Fruit fly (Drosophila melanogaster) whole organism, embryonic: ENCODE measurements around the gene brv3.

Experiments
- Atf6 ChIP-seq: fragments of 200-800 bp; sonication (Bioruptor generic); IDR thresholded peaks from 2 replicates; pipeline ENCODE4 v1.3.6; 2022; ENCODE audit warnings: missing biosample characterization, missing genetic modification characterization
- Bdp1 ChIP-seq: fragments of 200-800 bp; sonication (Bioruptor generic); optimal IDR thresholded peaks from 3 replicates; lab custom pipeline; 2016; ENCODE audit warnings: missing biosample characterization, missing genetic modification characterization
- BtbVII ChIP-seq: fragments of 200-800 bp; sonication (Bioruptor generic); optimal IDR thresholded peaks from 3 replicates; lab custom pipeline; 2017; ENCODE audit warnings: missing biosample characterization, mild to moderate bottlenecking, missing genetic modification characterization
- CG10543 ChIP-seq: fragments of 200-800 bp; sonication (Bioruptor generic); optimal IDR thresholded peaks from 3 replicates; lab custom pipeline; 2017; ENCODE audit warnings: missing biosample characterization, mild to moderate bottlenecking, missing genetic modification characterization, moderate library complexity
- CG12155 ChIP-seq: fragments of 200-800 bp; sonication (Bioruptor generic); optimal IDR thresholded peaks from 3 replicates; lab custom pipeline; 2016; ENCODE audit warnings: missing biosample characterization, missing genetic modification characterization
- CG12219 ChIP-seq: fragments of 200-800 bp; sonication (Bioruptor generic); optimal IDR thresholded peaks from 3 replicates; lab custom pipeline; 2018; ENCODE audit warnings: missing biosample characterization, mild to moderate bottlenecking, missing genetic modification characterization
- CG12942 ChIP-seq: fragments of 200-800 bp; sonication (Bioruptor generic); optimal IDR thresholded peaks from 3 replicates; lab custom pipeline; 2016; ENCODE audit warnings: missing biosample characterization, missing genetic modification characterization
- CG13287 ChIP-seq: fragments of 200-800 bp; sonication (Bioruptor generic); IDR thresholded peaks from 2 replicates; pipeline ENCODE4 v1.3.6; 2022; ENCODE audit warnings: missing biosample characterization, missing genetic modification characterization; ENCODE audit not compliant: partially characterized antibody
- CG14710 ChIP-seq: fragments of 200-800 bp; sonication (Bioruptor generic); optimal IDR thresholded peaks from 3 replicates; lab custom pipeline; 2019; ENCODE audit warnings: missing biosample characterization, mild to moderate bottlenecking, missing genetic modification characterization, moderate library complexity
- CG14965 ChIP-seq: fragments of 200-800 bp; sonication (Bioruptor generic); optimal IDR thresholded peaks from 2 replicates; lab custom pipeline; 2016; ENCODE audit warnings: missing biosample characterization, missing genetic modification characterization, borderline replicate concordance
- CG15011 ChIP-seq: fragments of 200-800 bp; sonication (Bioruptor generic); optimal IDR thresholded peaks from 3 replicates; lab custom pipeline; 2018; ENCODE audit warnings: missing biosample characterization, mild to moderate bottlenecking, missing genetic modification characterization
- CG15601 ChIP-seq: fragments of 200-800 bp; sonication (Bioruptor generic); optimal IDR thresholded peaks from 3 replicates; lab custom pipeline; 2019; ENCODE audit warnings: missing biosample characterization, mild to moderate bottlenecking, missing genetic modification characterization, moderate library complexity
- CG17385 ChIP-seq: fragments of 200-800 bp; sonication (Bioruptor generic); optimal IDR thresholded peaks from 3 replicates; lab custom pipeline; 2018; ENCODE audit warnings: missing biosample characterization, mild to moderate bottlenecking, missing genetic modification characterization
- CG18011 ChIP-seq: fragments of 200-800 bp; sonication (Bioruptor generic); optimal IDR thresholded peaks from 2 replicates; lab custom pipeline; 2017; ENCODE audit warnings: missing biosample characterization, missing genetic modification characterization, mild to moderate bottlenecking, moderate library complexity, missing genotype
- CG30431 ChIP-seq: fragments of 200-800 bp; sonication (Bioruptor generic); optimal IDR thresholded peaks from 2 replicates; lab custom pipeline; 2017; ENCODE audit warnings: missing biosample characterization, missing genetic modification characterization
- CG32772 ChIP-seq: fragments of 200-800 bp; sonication (Bioruptor generic); IDR thresholded peaks from 2 replicates; pipeline ENCODE4 v1.3.6; 2022; ENCODE audit warnings: missing biosample characterization, missing genetic modification characterization
- CG34224 ChIP-seq: fragments of 200-800 bp; sonication (Bioruptor generic); IDR thresholded peaks from 3 replicates; pipeline ENCODE4 v1.3.6; 2022; ENCODE audit warnings: missing biosample characterization, missing genetic modification characterization; ENCODE audit not compliant: partially characterized antibody
- CG43689 ChIP-seq: fragments of 200-800 bp; sonication (Bioruptor generic); IDR thresholded peaks from 2 replicates; pipeline ENCODE4 v1.3.6; 2022; ENCODE audit warnings: missing biosample characterization, missing genetic modification characterization
- CG4854 ChIP-seq: fragments of 200-800 bp; sonication (Bioruptor generic); optimal IDR thresholded peaks from 2 replicates; lab custom pipeline; 2016; ENCODE audit warnings: missing biosample characterization, missing genetic modification characterization, inconsistent platforms
- CG6175 ChIP-seq: fragments of 200-800 bp; sonication (Bioruptor generic); IDR thresholded peaks from 3 replicates; pipeline ENCODE4 v1.3.6; 2022; ENCODE audit warnings: missing biosample characterization, missing genetic modification characterization
- CG6654 ChIP-seq: fragments of 200-800 bp; sonication (Bioruptor generic); optimal IDR thresholded peaks from 2 replicates; lab custom pipeline; 2017; ENCODE audit warnings: missing biosample characterization, mild to moderate bottlenecking, missing genetic modification characterization
- CG7271 ChIP-seq: fragments of 200-800 bp; sonication (Bioruptor generic); optimal IDR thresholded peaks from 2 replicates; lab custom pipeline; 2018; ENCODE audit warnings: missing biosample characterization, mild to moderate bottlenecking, missing genetic modification characterization, moderate library complexity
- CG9727 ChIP-seq: fragments of 200-800 bp; sonication (Bioruptor generic); optimal IDR thresholded peaks from 3 replicates; lab custom pipeline; 2017; ENCODE audit warnings: missing biosample characterization, mild to moderate bottlenecking, missing genetic modification characterization
- CHES-1-like ChIP-seq: fragments of 200-800 bp; sonication (Bioruptor generic); optimal IDR thresholded peaks from 2 replicates; lab custom pipeline; 2016; ENCODE audit warnings: missing biosample characterization, missing genetic modification characterization
- Chrac-16 ChIP-seq: fragments of 200-800 bp; sonication (Bioruptor generic); optimal IDR thresholded peaks from 3 replicates; lab custom pipeline; 2016; ENCODE audit warnings: missing biosample characterization, missing genetic modification characterization
- D ChIP-seq, 2 experiments: fragments of 200-800 bp in 1 of 2; fragments of >200 bp in 1 of 2; sonication (Bioruptor generic) in 1 of 2; optimal IDR thresholded peaks; 2 replicates in 1 of 2; 3 replicates in 1 of 2; lab custom pipeline; 2017; ENCODE audit warnings: mild to moderate bottlenecking in 1 of 2, missing biosample characterization in 1 of 2, missing genetic modification characterization in 1 of 2, missing genetic modification reagents in 1 of 2
- ERR ChIP-seq: fragments of 200-800 bp; sonication (Bioruptor generic); optimal IDR thresholded peaks from 2 replicates; lab custom pipeline; 2016; ENCODE audit warnings: missing biosample characterization, missing genetic modification characterization
- HLH3B ChIP-seq: fragments of 200-800 bp; sonication (Bioruptor generic); IDR thresholded peaks from 2 replicates; pipeline ENCODE4 v1.3.6; 2022; ENCODE audit warnings: missing biosample characterization, missing genetic modification characterization
- HLHmδ ChIP-seq: fragments of 200-800 bp; sonication (Bioruptor generic); optimal IDR thresholded peaks from 2 replicates; lab custom pipeline; 2018; ENCODE audit warnings: missing biosample characterization, mild to moderate bottlenecking, missing genetic modification characterization, moderate library complexity
- HmgZ ChIP-seq: fragments of 200-800 bp; sonication (Bioruptor generic); optimal IDR thresholded peaks from 2 replicates; lab custom pipeline; 2018; ENCODE audit warnings: missing biosample characterization, mild to moderate bottlenecking, missing genetic modification characterization
- Hr78 ChIP-seq, 2 experiments: fragments of 200-800 bp in 1 of 2; fragments of >200 bp in 1 of 2; sonication (Bioruptor generic) in 1 of 2; optimal IDR thresholded peaks; 2 replicates each; lab custom pipeline; 2017 to 2019; ENCODE audit warnings: missing biosample characterization in 2 of 2, missing genetic modification characterization in 2 of 2, mild to moderate bottlenecking in 1 of 2, moderate library complexity in 1 of 2
- aop ChIP-seq: fragments of 200-800 bp; sonication (Bioruptor generic); IDR thresholded peaks from 2 replicates; pipeline ENCODE4 v1.3.6; 2022; ENCODE audit warnings: missing biosample characterization, missing genetic modification characterization
- bigmax ChIP-seq: fragments of 200-800 bp; sonication (Bioruptor generic); optimal IDR thresholded peaks from 2 replicates; lab custom pipeline; 2018; ENCODE audit warnings: missing biosample characterization, mild to moderate bottlenecking, missing genetic modification characterization
- chn ChIP-seq: fragments of 200-800 bp; sonication (Bioruptor generic); optimal IDR thresholded peaks from 2 replicates; lab custom pipeline; 2016; ENCODE audit warnings: missing biosample characterization, missing genetic modification characterization
- esg ChIP-seq: fragments of 200-800 bp; sonication (Bioruptor generic); conservative IDR thresholded peaks from 2 replicates; pipeline ENCODE4 v1.3.6; 2022; ENCODE audit warnings: missing biosample characterization, missing genetic modification characterization
- ftz-f1 ChIP-seq: fragments of 200-800 bp; sonication (Bioruptor generic); optimal IDR thresholded peaks from 2 replicates; lab custom pipeline; 2016; ENCODE audit warnings: missing biosample characterization, missing genetic modification characterization
- jigr1 ChIP-seq: fragments of 200-800 bp; sonication (Bioruptor generic); IDR thresholded peaks from 3 replicates; pipeline ENCODE4 v1.3.6; 2022; ENCODE audit warnings: missing biosample characterization, missing genetic modification characterization
- klu ChIP-seq: fragments of 200-800 bp; sonication (Bioruptor generic); IDR thresholded peaks from 2 replicates; pipeline ENCODE4 v1.3.6; 2022; ENCODE audit warnings: missing biosample characterization, missing genetic modification characterization
- lab ChIP-seq: fragments of 200-800 bp; sonication (Bioruptor generic); optimal IDR thresholded peaks from 3 replicates; lab custom pipeline; 2017; ENCODE audit warnings: missing biosample characterization, missing genetic modification characterization, mild to moderate bottlenecking, moderate library complexity, missing genetic modification reagents
- mam ChIP-seq: fragments of 200-800 bp; sonication (Bioruptor generic); optimal IDR thresholded peaks from 3 replicates; lab custom pipeline; 2016; ENCODE audit warnings: missing biosample characterization, missing genetic modification characterization
- nerfin-1 ChIP-seq: fragments of 200-800 bp; sonication (Bioruptor generic); optimal IDR thresholded peaks from 3 replicates; lab custom pipeline; 2019; ENCODE audit warnings: missing biosample characterization, mild to moderate bottlenecking, missing genetic modification characterization, moderate library complexity
- nerfin-2 ChIP-seq: fragments of 200-800 bp; sonication (Bioruptor generic); IDR thresholded peaks from 2 replicates; pipeline ENCODE4 v1.3.6; 2022; ENCODE audit warnings: missing biosample characterization, missing genetic modification characterization; ENCODE audit not compliant: partially characterized antibody
- pum ChIP-seq: fragments of 200-800 bp; sonication (Bioruptor generic); optimal IDR thresholded peaks from 2 replicates; lab custom pipeline; 2016; ENCODE audit warnings: missing biosample characterization, missing genetic modification characterization
- seq ChIP-seq: fragments of 200-800 bp; sonication (Bioruptor generic); IDR thresholded peaks from 2 replicates; pipeline ENCODE4 v1.3.6; 2022; ENCODE audit warnings: missing biosample characterization, missing genetic modification characterization
- sna ChIP-seq: fragments of 200-800 bp; sonication (Bioruptor generic); IDR thresholded peaks from 2 replicates; pipeline ENCODE4 v1.3.6; 2022; ENCODE audit warnings: missing biosample characterization, missing genetic modification characterization; ENCODE audit not compliant: partially characterized antibody
- sob ChIP-seq: fragments of 200-800 bp; sonication (Bioruptor generic); IDR thresholded peaks from 2 replicates; pipeline ENCODE4 v1.3.6; 2022; ENCODE audit warnings: missing biosample characterization, missing genetic modification characterization
- stwl ChIP-seq: fragments of 200-800 bp; sonication (Bioruptor generic); optimal IDR thresholded peaks from 3 replicates; lab custom pipeline; 2018; ENCODE audit warnings: missing biosample characterization, mild to moderate bottlenecking, missing genetic modification characterization, moderate library complexity
- trh ChIP-seq: fragments of 200-800 bp; sonication (Bioruptor generic); optimal IDR thresholded peaks from 2 replicates; lab custom pipeline; 2016; ENCODE audit warnings: missing biosample characterization, missing genetic modification characterization
- unpg ChIP-seq: fragments of 200-800 bp; sonication (Bioruptor generic); optimal IDR thresholded peaks from 3 replicates; lab custom pipeline; 2018; ENCODE audit warnings: missing biosample characterization, mild to moderate bottlenecking, missing genetic modification characterization, moderate library complexity
- zfh2 ChIP-seq: fragments of 200-800 bp; sonication (Bioruptor generic); optimal IDR thresholded peaks from 2 replicates; lab custom pipeline; 2016; ENCODE audit warnings: missing biosample characterization, missing genetic modification characterization

brv3 gene

dm6 chrX:2593753-2594096 lies 30.6 kb downstream of the brv3 start (continued):
- TF ChIP-seq esg (GFP tag; lab: Robert Waterston, UW) (peak; percentile 93), bigmax (GFP tag; lab: Kevin White, UChicago) (no peak), CG15011 (peak; percentile 78), CG12942 (GFP tag; lab: Kevin White, UChicago) (peak; percentile 88), stwl (tag; lab: Kevin White, UChicago) (no peak), trh (GFP tag; lab: Kevin White, UChicago) (peak; percentile 63), klu (GFP tag; lab: Robert Waterston, UW) (peak; percentile 87), BtbVII (peak; percentile 93), Hr78 (GFP tag; optimal IDR thresholded peaks at IDR 0.05; lab: Kevin White, UChicago) (peak in 1 of 2 experiments; percentile 59), sob (GFP tag; lab: Robert Waterston, UW) (peak; percentile 97), zfh2 (peak; percentile 93), nerfin-2 (GFP tag; lab: Robert Waterston, UW) (no peak), CG6175 (GFP tag; lab: Robert Waterston, UW) (peak; percentile 93), CG43689 (GFP tag; lab: Robert Waterston, UW) (peak; percentile 81), Chrac-16 (peak; percentile 87), mam (GFP tag; lab: Kevin White, UChicago) (peak; percentile 97), CG4854 (peak; percentile 89), CG18011 (GFP tag; lab: Kevin White, UChicago) (peak; percentile 71), CG32772 (GFP tag; lab: Robert Waterston, UW) (peak; percentile 93), CG14965 (GFP tag; lab: Kevin White, UChicago) (peak; percentile 63), pum (GFP tag; lab: Kevin White, UChicago) (peak; percentile 90), CG14710 (tag; lab: Kevin White, UChicago) (peak; percentile 57), CG6654 (GFP tag; lab: Kevin White, UChicago) (peak; percentile 71), lab (GFP tag; lab: Kevin White, UChicago) (peak; percentile 97), aop (peak; percentile 60; the same call in 1 of the 2 replicates), nerfin-1 (peak; percentile 66), sna (GFP tag; lab: Robert Waterston, UW) (no peak), Atf6 (GFP tag; lab: Robert Waterston, UW) (peak; percentile 96), CG7271 (no peak), CG12155 (GFP tag; lab: Kevin White, UChicago) (peak; percentile 90), chn (GFP tag; lab: Kevin White, UChicago) (peak; percentile 79), CG34224 (GFP tag; lab: Robert Waterston, UW) (no peak), CG13287 (GFP tag; lab: Robert Waterston, UW) (no peak), ftz-f1 (GFP tag; lab: Kevin White, UChicago) (peak; percentile 39), HLHmδ (GFP tag; lab: Kevin White, UChicago) (no peak), HLH3B (GFP tag; lab: Robert Waterston, UW) (peak; percentile 94), CG15601 (tag; lab: Kevin White, UChicago) (peak; percentile 25), CG30431 (GFP tag; lab: Kevin White, UChicago) (peak; percentile 85), CHES-1-like (GFP tag; lab: Kevin White, UChicago) (peak; percentile 94), unpg (peak; percentile 89), ERR (peak; percentile 93), Bdp1 (GFP tag; lab: Kevin White, UChicago) (peak; percentile 73), CG10543 (GFP tag; lab: Kevin White, UChicago) (peak; percentile 79), D (optimal IDR thresholded peaks at IDR 0.05; lab: Kevin White, UChicago) (no peak), D (GFP tag; optimal IDR thresholded peaks at IDR 0.05; lab: Kevin White, UChicago) (peak; percentile 69), jigr1 (GFP tag; lab: Robert Waterston, UW) (peak; percentile 90), CG9727 (peak; percentile 87), CG12219 (GFP tag; lab: Kevin White, UChicago) (peak; percentile 92), seq (GFP tag; lab: Robert Waterston, UW) (peak; percentile 91), CG17385 (GFP tag; lab: Kevin White, UChicago) (peak; percentile 85), HmgZ (tag; lab: Kevin White, UChicago) (peak; percentile 95)
